Fruit fly (Drosophila melanogaster) whole organism, embryonic: ENCODE data around the gene CG8369.

Experiments
- Abd-B ChIP-seq: fragments of 200-800 bp; sonication (Bioruptor generic); optimal IDR thresholded peaks from 2 replicates; lab custom pipeline; 2018; ENCODE audit warnings: missing biosample characterization, mild to moderate bottlenecking, missing genetic modification characterization, moderate library complexity
- Atf3 ChIP-seq: fragments of 200-800 bp; sonication (Bioruptor generic); optimal IDR thresholded peaks from 3 replicates; lab custom pipeline; 2016; ENCODE audit warnings: missing biosample characterization, missing genetic modification characterization
- CG10321 ChIP-seq: fragments of 200-800 bp; sonication (Bioruptor generic); IDR thresholded peaks from 2 replicates; pipeline ENCODE4 v1.3.6; 2022; ENCODE audit warnings: missing biosample characterization, missing genetic modification characterization
- CG10462 ChIP-seq: fragments of 200-800 bp; sonication (Bioruptor generic); optimal IDR thresholded peaks from 2 replicates; lab custom pipeline; 2016; ENCODE audit warnings: missing biosample characterization, missing genetic modification characterization
- CG10654 ChIP-seq: fragments of 200-800 bp; sonication (Bioruptor generic); optimal IDR thresholded peaks from 2 replicates; lab custom pipeline; 2016; ENCODE audit warnings: missing biosample characterization, missing genetic modification characterization
- CG10979 ChIP-seq: fragments of 200-800 bp; sonication (Bioruptor generic); optimal IDR thresholded peaks from 2 replicates; lab custom pipeline; 2018; ENCODE audit warnings: missing biosample characterization, mild to moderate bottlenecking, missing genetic modification characterization, moderate library complexity
- CG1603 ChIP-seq: fragments of 200-800 bp; sonication (Bioruptor generic); optimal IDR thresholded peaks from 2 replicates; lab custom pipeline; 2019; ENCODE audit warnings: missing biosample characterization, mild to moderate bottlenecking, missing genetic modification characterization, moderate library complexity
- CG17186 ChIP-seq: fragments of 200-800 bp; sonication (Bioruptor generic); optimal IDR thresholded peaks from 3 replicates; lab custom pipeline; 2017; ENCODE audit warnings: missing biosample characterization, missing genetic modification reagents, missing genetic modification characterization
- CG17385 ChIP-seq: fragments of 200-800 bp; sonication (Bioruptor generic); optimal IDR thresholded peaks from 3 replicates; lab custom pipeline; 2018; ENCODE audit warnings: missing biosample characterization, mild to moderate bottlenecking, missing genetic modification characterization
- CG17568 ChIP-seq: fragments of 200-800 bp; sonication (Bioruptor generic); optimal IDR thresholded peaks from 2 replicates; lab custom pipeline; 2018; ENCODE audit warnings: missing biosample characterization, mild to moderate bottlenecking, missing genetic modification characterization, moderate library complexity
- CG17802 ChIP-seq: fragments of 200-800 bp; sonication (Bioruptor generic); optimal IDR thresholded peaks from 2 replicates; lab custom pipeline; 2018; ENCODE audit warnings: missing biosample characterization, mild to moderate bottlenecking, missing genetic modification characterization, moderate library complexity
- CG30403 ChIP-seq: fragments of 200-800 bp; sonication (Bioruptor generic); optimal IDR thresholded peaks from 3 replicates; lab custom pipeline; 2016; ENCODE audit warnings: missing biosample characterization, missing genetic modification characterization
- CG34224 ChIP-seq: fragments of 200-800 bp; sonication (Bioruptor generic); IDR thresholded peaks from 3 replicates; pipeline ENCODE4 v1.3.6; 2022; ENCODE audit warnings: missing biosample characterization, missing genetic modification characterization; ENCODE audit not compliant: partially characterized antibody
- CG3726 ChIP-seq: fragments of 200-800 bp; sonication (Bioruptor generic); IDR thresholded peaks from 3 replicates; pipeline ENCODE4, ENCODE4 v1.3.6; 2022; ENCODE audit warnings: missing biosample characterization, missing genetic modification characterization
- CG4820 ChIP-seq: fragments of 200-800 bp; sonication (Bioruptor generic); optimal IDR thresholded peaks from 3 replicates; lab custom pipeline; 2016; ENCODE audit warnings: missing biosample characterization, missing genetic modification characterization
- CG5180 ChIP-seq: fragments of 200-800 bp; sonication (Bioruptor generic); optimal IDR thresholded peaks from 3 replicates; lab custom pipeline; 2017; ENCODE audit warnings: missing biosample characterization, missing genetic modification characterization, mild to moderate bottlenecking, moderate library complexity, missing genetic modification reagents
- CG7556 ChIP-seq: fragments of 200-800 bp; sonication (Bioruptor generic); optimal IDR thresholded peaks from 2 replicates; lab custom pipeline; 2017; ENCODE audit warnings: missing biosample characterization, mild to moderate bottlenecking, missing genetic modification characterization
- CG9727 ChIP-seq: fragments of 200-800 bp; sonication (Bioruptor generic); optimal IDR thresholded peaks from 3 replicates; lab custom pipeline; 2017; ENCODE audit warnings: missing biosample characterization, mild to moderate bottlenecking, missing genetic modification characterization
- CoRest ChIP-seq: fragments of 200-800 bp; sonication (Bioruptor generic); optimal IDR thresholded peaks from 3 replicates; lab custom pipeline; 2018; ENCODE audit warnings: missing biosample characterization, mild to moderate bottlenecking, missing genetic modification characterization, moderate library complexity
- Dip3 ChIP-seq: fragments of 200-800 bp; sonication (Bioruptor generic); optimal IDR thresholded peaks from 3 replicates; lab custom pipeline; 2016; ENCODE audit warnings: missing biosample characterization, missing genetic modification characterization
- Doc2 ChIP-seq: fragments of 200-800 bp; sonication (Bioruptor generic); IDR thresholded peaks from 2 replicates; pipeline ENCODE4 v1.3.6; 2022; ENCODE audit warnings: missing biosample characterization, missing genetic modification characterization
- Dp ChIP-seq: fragments of 200-800 bp; sonication (Bioruptor generic); optimal IDR thresholded peaks from 2 replicates; lab custom pipeline; 2018; ENCODE audit warnings: missing biosample characterization, mild to moderate bottlenecking, missing genetic modification characterization, moderate library complexity
- H15 ChIP-seq: fragments of 200-800 bp; sonication (Bioruptor generic); IDR thresholded peaks from 3 replicates; pipeline ENCODE4 v1.3.6; 2022; ENCODE audit warnings: missing biosample characterization, missing genetic modification characterization
- Jarid2 ChIP-seq: fragments of 200-800 bp; sonication (Bioruptor generic); optimal IDR thresholded peaks from 3 replicates; lab custom pipeline; 2017; ENCODE audit warnings: mild to moderate bottlenecking, missing biosample characterization, missing genetic modification reagents, missing genetic modification characterization
- NC2β ChIP-seq: fragments of 200-800 bp; sonication (Bioruptor generic); optimal IDR thresholded peaks from 2 replicates; lab custom pipeline; 2016; ENCODE audit warnings: missing biosample characterization, missing genetic modification characterization
- NfI ChIP-seq: fragments of 200-800 bp; sonication (Bioruptor generic); optimal IDR thresholded peaks from 3 replicates; lab custom pipeline; 2018; ENCODE audit warnings: missing biosample characterization, mild to moderate bottlenecking, missing genetic modification characterization, moderate library complexity
- Pdp1 ChIP-seq, 2 experiments: fragments of 200-800 bp; sonication (Bioruptor generic); optimal IDR thresholded peaks; 3 replicates each; lab custom pipeline; 2016; ENCODE audit warnings: missing biosample characterization in 2 of 2, missing genetic modification characterization in 2 of 2, mild to moderate bottlenecking in 1 of 2, moderate library complexity in 1 of 2
- Poxn ChIP-seq: fragments of 200-800 bp; sonication (Bioruptor generic); IDR thresholded peaks from 2 replicates; pipeline ENCODE4 v1.3.6; 2022; ENCODE audit warnings: missing biosample characterization, missing genetic modification characterization
- Usf ChIP-seq: fragments of 200-800 bp; sonication (Bioruptor generic); optimal IDR thresholded peaks from 2 replicates; lab custom pipeline; 2017; ENCODE audit warnings: missing genotype, missing biosample characterization, missing genetic modification characterization
- crc ChIP-seq: fragments of 200-800 bp; sonication (Bioruptor generic); optimal IDR thresholded peaks from 2 replicates; lab custom pipeline; 2016; ENCODE audit warnings: missing biosample characterization, missing genetic modification characterization
- dpn ChIP-seq, 2 experiments: fragments of 200-800 bp; sonication (Bioruptor generic); optimal IDR thresholded peaks; 3 replicates each; lab custom pipeline; 2016; ENCODE audit warnings: missing biosample characterization in 2 of 2, missing genetic modification characterization in 2 of 2
- fu2 ChIP-seq: fragments of 200-800 bp; sonication (Bioruptor generic); optimal IDR thresholded peaks from 2 replicates; lab custom pipeline; 2016; ENCODE audit warnings: missing biosample characterization, missing genetic modification characterization
- h ChIP-seq: fragments of >200 bp; optimal IDR thresholded peaks from 2 replicates; lab custom pipeline; 2017
- ind ChIP-seq: fragments of 200-800 bp; sonication (Bioruptor generic); optimal IDR thresholded peaks from 3 replicates; lab custom pipeline; 2016; ENCODE audit warnings: missing biosample characterization, missing genetic modification characterization
- kni ChIP-seq: fragments of 200-800 bp; sonication (Bioruptor generic); optimal IDR thresholded peaks from 3 replicates; lab custom pipeline; 2017; ENCODE audit warnings: mild to moderate bottlenecking, missing biosample characterization, missing genetic modification reagents, missing genetic modification characterization
- maf-S ChIP-seq: fragments of 200-800 bp; sonication (Bioruptor generic); optimal IDR thresholded peaks from 2 replicates; lab custom pipeline; 2016; ENCODE audit warnings: missing biosample characterization, missing genetic modification characterization
- nmo ChIP-seq: fragments of 200-800 bp; sonication (Bioruptor generic); optimal IDR thresholded peaks from 2 replicates; lab custom pipeline; 2018; ENCODE audit warnings: missing biosample characterization, mild to moderate bottlenecking, missing genetic modification characterization, moderate library complexity
- onecut ChIP-seq: fragments of 200-800 bp; sonication (Bioruptor generic); IDR thresholded peaks from 2 replicates; pipeline ENCODE4 v1.3.6; 2022; ENCODE audit warnings: missing biosample characterization, missing genetic modification characterization
- org-1 ChIP-seq: fragments of 200-800 bp; sonication (Bioruptor generic); optimal IDR thresholded peaks from 2 replicates; lab custom pipeline; 2017; ENCODE audit warnings: missing biosample characterization, missing genetic modification characterization
- prd ChIP-seq, 3 experiments: fragments of >200 bp in 2 of 3; fragments of 200-800 bp in 1 of 3; sonication (Bioruptor generic) in 1 of 3; optimal IDR thresholded peaks in 2 of 3; IDR thresholded peaks in 1 of 3; 2 replicates in 2 of 3; 3 replicates in 1 of 3; pipeline versions ENCODE4 v1.3.6 to Lab custom; 2017 to 2022; ENCODE audit warnings: missing biosample characterization in 1 of 3, missing genetic modification characterization in 1 of 3
- repo ChIP-seq: fragments of 200-800 bp; sonication (Bioruptor generic); optimal IDR thresholded peaks from 2 replicates; lab custom pipeline; 2016; ENCODE audit warnings: missing biosample characterization, missing genetic modification characterization
- run ChIP-seq: fragments of 200-800 bp; sonication (Bioruptor generic); optimal IDR thresholded peaks from 3 replicates; lab custom pipeline; 2018; ENCODE audit warnings: missing biosample characterization, mild to moderate bottlenecking, missing genetic modification characterization
- sd ChIP-seq: fragments of 200-800 bp; sonication (Bioruptor generic); optimal IDR thresholded peaks from 3 replicates; lab custom pipeline; 2018; ENCODE audit warnings: missing biosample characterization, mild to moderate bottlenecking, missing genetic modification characterization, moderate library complexity
- sisA ChIP-seq: fragments of 200-800 bp; sonication (Bioruptor generic); IDR thresholded peaks from 2 replicates; pipeline ENCODE4 v1.3.6; 2022; ENCODE audit warnings: missing biosample characterization, missing genetic modification characterization
- slp2 ChIP-seq: fragments of 200-800 bp; sonication (Bioruptor generic); optimal IDR thresholded peaks from 2 replicates; lab custom pipeline; 2016; ENCODE audit warnings: missing biosample characterization, missing genetic modification characterization
- so ChIP-seq: fragments of 200-800 bp; sonication (Bioruptor generic); IDR thresholded peaks from 3 replicates; pipeline ENCODE4 v1.3.6; 2022; ENCODE audit warnings: missing biosample characterization, missing genetic modification characterization
- sob ChIP-seq: fragments of 200-800 bp; sonication (Bioruptor generic); IDR thresholded peaks from 2 replicates; pipeline ENCODE4 v1.3.6; 2022; ENCODE audit warnings: missing biosample characterization, missing genetic modification characterization
- sr ChIP-seq: fragments of 200-800 bp; sonication (Bioruptor generic); IDR thresholded peaks from 3 replicates; pipeline ENCODE4 v1.3.6; 2022; ENCODE audit warnings: missing biosample characterization, missing genetic modification characterization
- ssp ChIP-seq: fragments of 200-800 bp; sonication (Bioruptor generic); IDR thresholded peaks from 2 replicates; pipeline ENCODE4 v1.3.6; 2022; ENCODE audit warnings: missing biosample characterization, missing genetic modification characterization
- tin ChIP-seq: fragments of 200-800 bp; sonication (Bioruptor generic); optimal IDR thresholded peaks from 3 replicates; lab custom pipeline; 2016; ENCODE audit warnings: missing biosample characterization, missing genetic modification characterization
- toy ChIP-seq: fragments of 200-800 bp; sonication (Bioruptor generic); IDR thresholded peaks from 2 replicates; pipeline ENCODE4 v1.3.6; 2022; ENCODE audit warnings: missing biosample characterization, missing genetic modification characterization
- zfh2 ChIP-seq: fragments of 200-800 bp; sonication (Bioruptor generic); optimal IDR thresholded peaks from 2 replicates; lab custom pipeline; 2016; ENCODE audit warnings: missing biosample characterization, missing genetic modification characterization

CG8369 gene

dm6 chr3R:8862662-8863082 is 40.9 kb downstream of the CG8369 start (continued):
- TF ChIP-seq h (lab: Kevin White, UChicago): no peak
- no peak for TF ChIP-seq Pdp1 (GFP tag; optimal IDR thresholded peaks at IDR 0.05; lab: Kevin White, UChicago)
- TF ChIP-seq so (GFP tag; lab: Robert Waterston, UW): no peak
- no peak for TF ChIP-seq Poxn (GFP tag; lab: Robert Waterston, UW)
- no peak for TF ChIP-seq CG10462
- no peak for TF ChIP-seq NC2β (GFP tag; lab: Kevin White, UChicago)
- no peak for TF ChIP-seq toy (GFP tag; lab: Robert Waterston, UW)
- TF ChIP-seq CG10321 (GFP tag; lab: Robert Waterston, UW): no peak
- no peak for TF ChIP-seq Atf3
- TF ChIP-seq CG7556: no peak
- no peak for TF ChIP-seq maf-S (GFP tag; lab: Kevin White, UChicago)
- no peak for TF ChIP-seq fu2 (GFP tag; lab: Kevin White, UChicago)
- TF ChIP-seq dpn (GFP tag; optimal IDR thresholded peaks at IDR 0.05; lab: Kevin White, UChicago): no peak
- TF ChIP-seq Abd-B (GFP tag; lab: Kevin White, UChicago): no peak
- no peak for TF ChIP-seq CG10654 (GFP tag; lab: Kevin White, UChicago)
- TF ChIP-seq prd (optimal IDR thresholded peaks at IDR 0.05; lab: Kevin White, UChicago): no peak
- no peak for TF ChIP-seq prd (GFP tag; IDR thresholded peaks at IDR 0.05; lab: Robert Waterston, UW)
- TF ChIP-seq sd (tag; lab: Kevin White, UChicago): no peak
- TF ChIP-seq Usf (GFP tag; lab: Kevin White, UChicago): no peak
- no peak for TF ChIP-seq ssp (GFP tag; lab: Robert Waterston, UW)
- TF ChIP-seq CG1603: no peak
- no peak for TF ChIP-seq crc (GFP tag; lab: Kevin White, UChicago)
- TF ChIP-seq Doc2 (GFP tag; lab: Robert Waterston, UW): no peak
- no peak for TF ChIP-seq Dip3 (GFP tag; lab: Kevin White, UChicago)
- no peak for TF ChIP-seq repo (GFP tag; lab: Kevin White, UChicago)
- no peak for TF ChIP-seq CoRest
- no peak for TF ChIP-seq CG10979
- no peak for TF ChIP-seq nmo
- TF ChIP-seq CG3726 (GFP tag; lab: Robert Waterston, UW): no peak
- TF ChIP-seq CG30403 (GFP tag; lab: Kevin White, UChicago): no peak
- no peak for TF ChIP-seq zfh2 (GFP tag; lab: Kevin White, UChicago)
- TF ChIP-seq Dp (GFP tag; lab: Kevin White, UChicago): no peak
- no peak for TF ChIP-seq CG17568 (GFP tag; lab: Kevin White, UChicago)
- TF ChIP-seq H15: no peak
- no peak for TF ChIP-seq onecut (GFP tag; lab: Robert Waterston, UW)
- no peak for TF ChIP-seq CG17186
- TF ChIP-seq org-1: no peak
- no peak for TF ChIP-seq kni (GFP tag; lab: Kevin White, UChicago)
- no peak for TF ChIP-seq Jarid2
- no peak for TF ChIP-seq NfI (GFP tag; lab: Kevin White, UChicago)
- no peak for TF ChIP-seq sr (GFP tag; lab: Robert Waterston, UW)
- TF ChIP-seq ind: no peak
- TF ChIP-seq CG5180 (GFP tag; lab: Kevin White, UChicago): no peak
- TF ChIP-seq tin (GFP tag; lab: Kevin White, UChicago): no peak
- TF ChIP-seq sob: no peak
- no peak for TF ChIP-seq sisA (GFP tag; lab: Robert Waterston, UW)
- TF ChIP-seq CG17385 (GFP tag; lab: Kevin White, UChicago): no peak
- no peak for TF ChIP-seq run (tag; lab: Kevin White, UChicago)
- no peak for TF ChIP-seq slp2 (GFP tag; lab: Kevin White, UChicago)
- no peak for TF ChIP-seq CG17802 (tag; lab: Kevin White, UChicago)
- TF ChIP-seq CG4820: no peak
- TF ChIP-seq CG34224: peak; percentile 60; the same call in 1 of the 3 replicates
- TF ChIP-seq CG9727 (GFP tag; lab: Kevin White, UChicago): no peak
